Worm (Caenorhabditis elegans) whole organism, L4/young adult: ENCODE data around the gene ifd-2.

Source experiments
- W03F9.2 ChIP-seq: fragments of 150-350 bp; optimal IDR thresholded peaks from 2 replicates; lab custom pipeline; 2014; ENCODE audit warnings: missing biosample characterization, missing genetic modification characterization
- dao-5 ChIP-seq: sonication (generic microtip); optimal IDR thresholded peaks from 2 replicates; lab custom pipeline; 2016; ENCODE audit warnings: missing genotype, missing genetic modification characterization, moderate library complexity, missing compliant biosample characterization

DNA sequence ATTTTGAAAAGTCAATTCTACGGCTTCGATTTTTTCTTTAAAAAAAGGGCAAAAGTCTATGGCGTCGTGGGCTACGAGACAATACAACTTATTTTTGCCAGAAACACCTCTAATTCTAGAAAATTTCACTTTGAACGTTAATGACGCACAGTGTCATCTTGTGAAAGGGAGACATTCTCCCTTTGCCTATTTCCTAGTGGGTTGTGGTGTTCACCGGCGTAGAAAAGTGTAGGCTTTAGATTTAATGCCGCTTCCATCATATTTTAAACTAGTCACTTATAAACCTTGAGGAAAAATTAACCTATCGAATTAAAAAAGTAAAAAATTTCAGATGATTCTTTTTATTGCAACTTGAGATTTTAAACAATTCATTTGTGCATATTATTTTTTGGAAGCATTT is 30.4 kb downstream of the ifd-2 start:
- TF ChIP-seq dao-5 (no peak), W03F9.2 (no peak)
